Fruit fly (Drosophila melanogaster) Kc167 (cell line): Measurements from ENCODE around the gene RIOK2.

Experiments
- Myc ChIP-seq: fragments of >200 bp; optimal IDR thresholded peaks from 2 replicates; lab custom pipeline; 2017; ENCODE audit warnings: missing external identifiers
- Sin3A ChIP-seq: fragments of >200 bp; optimal IDR thresholded peaks from 2 replicates; lab custom pipeline; 2018; ENCODE audit warnings: missing external identifiers
- h ChIP-seq: fragments of >200 bp; optimal IDR thresholded peaks from 3 replicates; lab custom pipeline; 2018; ENCODE audit warnings: missing external identifiers
- insv ChIP-seq: fragments of >200 bp; optimal IDR thresholded peaks from 3 replicates; lab custom pipeline; 2018; ENCODE audit warnings: missing external identifiers
- psq ChIP-seq: fragments of >200 bp; optimal IDR thresholded peaks from 2 replicates; lab custom pipeline; 2017; ENCODE audit warnings: missing external identifiers
- ttk ChIP-seq: sonication (Bioruptor generic); optimal IDR thresholded peaks from 2 replicates; lab custom pipeline; 2017; ENCODE audit warnings: missing external identifiers

- no peak for TF ChIP-seq insv (lab: Kevin White, UChicago)
- TF ChIP-seq Sin3A (lab: Kevin White, UChicago): no peak
- no peak for TF ChIP-seq h (lab: Kevin White, UChicago)
- TF ChIP-seq ttk (lab: Kevin White, UChicago): no peak
- TF ChIP-seq psq (lab: Kevin White, UChicago): no peak
- no peak for TF ChIP-seq Myc (lab: Kevin White, UChicago)
Observed at dm6 chr3R:25219018-25219417, 46.6 kb upstream of the RIOK2 start, which contains the start of gene CG31103.
